Fruit fly (Drosophila melanogaster) whole organism, pupa: Measurements from ENCODE around the gene cold.

ENCODE experiments used
- CG12605 ChIP-seq: fragments of 200-800 bp; sonication (Bioruptor generic); IDR thresholded peaks from 2 replicates; pipeline ENCODE4 v1.3.6; 2022; ENCODE audit warnings: missing biosample characterization, missing genetic modification characterization
- CG15710 ChIP-seq: fragments of 200-800 bp; sonication (Bioruptor generic); optimal IDR thresholded peaks from 2 replicates; lab custom pipeline; 2018; ENCODE audit warnings: missing biosample characterization, mild to moderate bottlenecking, missing genetic modification characterization, moderate library complexity
- CG32121 ChIP-seq: fragments of 200-800 bp; sonication (Bioruptor generic); IDR thresholded peaks from 2 replicates; pipeline ENCODE4 v1.3.6; 2022; ENCODE audit warnings: missing biosample characterization, missing genetic modification characterization
- CG9948 ChIP-seq: fragments of 200-800 bp; sonication (Bioruptor generic); optimal IDR thresholded peaks from 2 replicates; lab custom pipeline; 2018; ENCODE audit warnings: missing biosample characterization, mild to moderate bottlenecking, missing genetic modification characterization, moderate library complexity
- gl ChIP-seq: fragments of 200-800 bp; sonication (Bioruptor generic); optimal IDR thresholded peaks from 2 replicates; lab custom pipeline; 2018; ENCODE audit warnings: missing biosample characterization, mild to moderate bottlenecking, missing genetic modification characterization

The cold gene

DNA sequence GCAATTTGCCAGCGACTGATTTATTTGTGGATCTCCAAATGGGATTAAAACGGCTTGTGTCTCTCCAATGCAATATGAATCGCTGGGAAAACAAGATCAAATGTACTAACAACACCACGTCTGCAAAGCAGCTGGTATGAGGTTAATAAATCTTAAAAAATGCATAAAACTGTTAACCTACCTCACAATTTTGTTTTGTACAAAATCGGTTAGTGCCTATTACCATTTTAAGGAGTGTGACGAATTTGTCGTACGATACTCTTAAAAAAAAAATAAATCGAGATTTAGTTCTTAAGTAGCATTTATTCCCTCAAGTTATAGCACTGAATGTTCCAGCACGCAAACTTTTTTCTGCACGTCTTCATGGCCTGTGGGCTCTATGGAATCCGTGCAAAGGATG, 50.2 kb downstream of the cold start, which contains the start of gene lectin-21Ca:
Gene lectin-21Ca, plus strand, starts transcription at position 301 of the 400 bp plus-strand sequence.
- TF ChIP-seq CG15710 (no peak), CG32121 (GFP tag; lab: Robert Waterston, UW) (no peak), gl (tag; lab: Kevin White, UChicago) (no peak), CG9948 (no peak), CG12605 (no peak)
